Worm (Caenorhabditis elegans) whole organism, young adult: Measurements from ENCODE around the gene btbd-10.

Experiments used
- B0019.2 ChIP-seq: fragments of 200-800 bp; sonication (Bioruptor generic); conservative IDR thresholded peaks from 2 replicates; pipeline ENCODE4 v1.3.6; 2022; ENCODE audit warnings: missing genetic modification reagents, missing genetic modification characterization, missing compliant biosample characterization
- F49E8.2 ChIP-seq: sonication (generic microtip); optimal IDR thresholded peaks from 3 replicates; lab custom pipeline; 2017; ENCODE audit warnings: missing genetic modification characterization, mild to moderate bottlenecking, missing compliant biosample characterization, antibody characterized with exemption, moderate library complexity; ENCODE audit not compliant: insufficient read depth
- F57A8.1 ChIP-seq: fragments of 200-800 bp; sonication (Bioruptor generic); optimal IDR thresholded peaks from 2 replicates; lab custom pipeline; 2018; ENCODE audit warnings: mild to moderate bottlenecking, missing genetic modification characterization, moderate library complexity, missing compliant biosample characterization
- T07F8.4 ChIP-seq: sonication (generic microtip); optimal IDR thresholded peaks from 2 replicates; lab custom pipeline; 2016; ENCODE audit warnings: mild to moderate bottlenecking, missing genetic modification characterization, moderate library complexity, missing compliant biosample characterization
- T26A5.8 ChIP-seq: sonication (generic microtip); optimal IDR thresholded peaks from 2 replicates; lab custom pipeline; 2016; ENCODE audit warnings: missing genetic modification characterization, missing compliant biosample characterization
- Y56A3A.18 ChIP-seq: fragments of 200-800 bp; sonication (Bioruptor generic); IDR thresholded peaks from 2 replicates; pipeline ENCODE4 v1.3.6; 2022; ENCODE audit warnings: missing genetic modification reagents, missing genetic modification characterization, missing compliant biosample characterization
- Y95B8A.8 ChIP-seq: fragments of 200-800 bp; sonication (Bioruptor generic); IDR thresholded peaks from 2 replicates; pipeline ENCODE4 v1.3.6; 2022; ENCODE audit warnings: missing genetic modification reagents, missing genetic modification characterization, missing compliant biosample characterization
- aptf-2 ChIP-seq: fragments of 200-800 bp; sonication (Bioruptor generic); conservative IDR thresholded peaks from 2 replicates; pipeline ENCODE4 v1.3.6; 2022; ENCODE audit warnings: missing genetic modification reagents, missing genetic modification characterization, missing compliant biosample characterization
- aptf-3 ChIP-seq: fragments of 200-800 bp; sonication (Bioruptor generic); IDR thresholded peaks from 2 replicates; pipeline ENCODE4 v1.3.6; 2022; ENCODE audit warnings: missing genetic modification characterization, missing compliant biosample characterization
- attf-5 ChIP-seq: fragments of 200-800 bp; sonication (Bioruptor generic); optimal IDR thresholded peaks from 2 replicates; lab custom pipeline; 2018; ENCODE audit warnings: mild to moderate bottlenecking, missing genetic modification characterization, missing compliant biosample characterization
- attf-6 ChIP-seq: fragments of 200-800 bp; sonication (Bioruptor generic); IDR thresholded peaks from 2 replicates; pipeline ENCODE4 v1.3.6; 2022; ENCODE audit warnings: missing genetic modification reagents, missing genetic modification characterization, missing compliant biosample characterization
- cebp-2 ChIP-seq: fragments of 200-800 bp; sonication (Bioruptor generic); IDR thresholded peaks from 2 replicates; pipeline ENCODE4 v1.3.6; 2022; ENCODE audit warnings: missing genetic modification characterization, missing compliant biosample characterization
- ceh-100 ChIP-seq: fragments of 200-800 bp; sonication (Bioruptor generic); IDR thresholded peaks from 2 replicates; pipeline ENCODE4 v1.3.6; 2022; ENCODE audit warnings: missing genetic modification reagents, missing genetic modification characterization, missing compliant biosample characterization
- chd-7 ChIP-seq: sonication (generic microtip); optimal IDR thresholded peaks from 2 replicates; lab custom pipeline; 2016; ENCODE audit warnings: mild to moderate bottlenecking, missing genetic modification characterization, moderate library complexity, missing compliant biosample characterization
- die-1 ChIP-seq: sonication (generic microtip); optimal IDR thresholded peaks from 2 replicates; lab custom pipeline; 2016; ENCODE audit warnings: missing genotype, mild to moderate bottlenecking, missing genetic modification characterization, missing compliant biosample characterization
- efl-1 ChIP-seq: fragments of 150-350 bp; optimal IDR thresholded peaks from 2 replicates; lab custom pipeline; 2014; ENCODE audit warnings: missing biosample characterization, missing genetic modification reagents, missing genetic modification characterization
- egl-18 ChIP-seq: fragments of 200-800 bp; sonication (Bioruptor generic); IDR thresholded peaks from 2 replicates; pipeline ENCODE4 v1.3.6; 2022; ENCODE audit warnings: missing genetic modification reagents, missing genetic modification characterization, missing compliant biosample characterization
- egl-44 ChIP-seq: fragments of 200-800 bp; sonication (Bioruptor generic); IDR thresholded peaks from 2 replicates; pipeline ENCODE4 v1.3.6; 2022; ENCODE audit warnings: missing genetic modification reagents, missing genetic modification characterization, missing compliant biosample characterization
- fkh-3 ChIP-seq: sonication (generic microtip); optimal IDR thresholded peaks from 2 replicates; lab custom pipeline; 2016; ENCODE audit warnings: mild to moderate bottlenecking, missing genetic modification characterization, missing compliant biosample characterization
- him-1 ChIP-seq: sonication (generic microtip); optimal IDR thresholded peaks from 2 replicates; lab custom pipeline; 2016; ENCODE audit warnings: missing genotype, missing genetic modification reagents, missing genetic modification characterization, missing compliant biosample characterization
- hmg-1.2 ChIP-seq: fragments of 200-800 bp; sonication (Bioruptor generic); IDR thresholded peaks from 2 replicates; pipeline ENCODE4 v1.3.6; 2022; ENCODE audit warnings: missing genetic modification reagents, missing genetic modification characterization, missing compliant biosample characterization
- lsy-27 ChIP-seq: sonication (generic microtip); optimal IDR thresholded peaks from 2 replicates; lab custom pipeline; 2017; ENCODE audit warnings: missing genetic modification characterization, mild to moderate bottlenecking, missing compliant biosample characterization, antibody characterized with exemption, missing genotype, borderline replicate concordance; ENCODE audit not compliant: insufficient read depth
- madf-6 ChIP-seq: fragments of 200-800 bp; sonication (Bioruptor generic); IDR thresholded peaks from 2 replicates; pipeline ENCODE4 v1.3.6; 2022; ENCODE audit warnings: missing genetic modification reagents, missing genetic modification characterization, missing compliant biosample characterization
- nhr-80 ChIP-seq: sonication (generic microtip); optimal IDR thresholded peaks from 2 replicates; lab custom pipeline; 2016; ENCODE audit warnings: missing genetic modification characterization, missing compliant biosample characterization
- nhr-90 ChIP-seq: sonication (generic microtip); optimal IDR thresholded peaks from 2 replicates; lab custom pipeline; 2016; ENCODE audit warnings: missing genotype, mild to moderate bottlenecking, missing genetic modification characterization, missing compliant biosample characterization
- rcor-1 ChIP-seq: fragments of 200-800 bp; sonication (Bioruptor generic); IDR thresholded peaks from 2 replicates; pipeline ENCODE4 v1.3.6; 2022; ENCODE audit warnings: missing genetic modification reagents, missing genetic modification characterization, missing compliant biosample characterization
- rpc-1 ChIP-seq, 2 experiments: fragments of 150-350 bp in 1 of 2; sonication (generic microtip) in 1 of 2; optimal IDR thresholded peaks; 2 replicates each; lab custom pipeline; 2014 to 2018; ENCODE audit warnings: missing biosample characterization in 1 of 2, missing genetic modification characterization in 1 of 2, missing genetic modification reagents in 1 of 2, missing genotype in 1 of 2
- sdz-38 ChIP-seq: sonication (generic microtip); optimal IDR thresholded peaks from 2 replicates; lab custom pipeline; 2016; ENCODE audit warnings: missing genotype, missing genetic modification characterization, missing compliant biosample characterization
- sea-2 ChIP-seq: fragments of 200-800 bp; sonication (Bioruptor generic); IDR thresholded peaks from 2 replicates; pipeline ENCODE4 v1.3.6; 2022; ENCODE audit warnings: missing genetic modification characterization, missing compliant biosample characterization
- somi-1 ChIP-seq: fragments of 200-800 bp; sonication (Bioruptor generic); optimal IDR thresholded peaks from 2 replicates; lab custom pipeline; 2018; ENCODE audit warnings: mild to moderate bottlenecking, missing genetic modification characterization, missing compliant biosample characterization
- tlf-1 ChIP-seq: fragments of 200-800 bp; sonication (Bioruptor generic); optimal IDR thresholded peaks from 2 replicates; lab custom pipeline; 2018; ENCODE audit warnings: mild to moderate bottlenecking, missing genetic modification characterization, missing compliant biosample characterization
- ztf-3 ChIP-seq: fragments of 200-800 bp; sonication (Bioruptor generic); optimal IDR thresholded peaks from 2 replicates; lab custom pipeline; 2018; ENCODE audit warnings: mild to moderate bottlenecking, missing genetic modification characterization, missing compliant biosample characterization
- ztf-6 ChIP-seq: fragments of 200-800 bp; sonication (Bioruptor generic); IDR thresholded peaks from 2 replicates; pipeline ENCODE4 v1.3.6; 2022; ENCODE audit warnings: missing genetic modification reagents, missing genetic modification characterization, missing compliant biosample characterization

The btbd-10 gene

DNA sequence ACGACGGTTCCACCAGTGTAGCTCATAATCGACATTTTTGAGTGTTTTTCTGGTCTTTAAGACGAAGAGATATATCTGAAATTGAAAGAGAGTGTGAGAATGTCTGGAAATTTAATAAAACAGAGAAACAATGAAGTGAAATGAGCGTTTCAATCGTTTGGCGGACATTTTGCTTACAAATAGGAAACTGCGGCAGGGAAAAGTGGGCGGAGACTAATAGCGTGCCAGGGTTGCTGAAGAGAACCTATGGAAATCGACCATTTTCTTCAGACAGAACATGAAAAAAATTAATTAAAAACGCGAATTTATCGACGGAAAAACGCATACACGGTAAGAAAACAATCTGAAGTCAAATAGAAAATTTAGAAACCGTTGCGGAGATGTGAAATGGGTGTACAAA lies 50.5 kb downstream of the btbd-10 start, which contains the start of gene pbs-3 (continued):
- TF ChIP-seq madf-6 (no peak; the same call in 1 of the 2 replicates), F57A8.1 (no peak), F49E8.2 (tag; lab: Kevin White, UChicago) (peak; percentile 48), rcor-1 (GFP tag; lab: Robert Waterston, UW) (peak; percentile 33; the same call in 1 of the 2 replicates), T07F8.4 (tag; lab: Kevin White, UChicago) (no peak), Y56A3A.18 (GFP tag; lab: Robert Waterston, UW) (no peak), chd-7 (tag; lab: Kevin White, UChicago) (no peak), ztf-3 (GFP tag; lab: Kevin White, UChicago) (no peak), attf-6 (GFP tag; lab: Robert Waterston, UW) (no peak), attf-5 (GFP tag; lab: Kevin White, UChicago) (peak; percentile 81), T26A5.8 (tag; lab: Kevin White, UChicago) (no peak), B0019.2 (no peak), cebp-2 (no peak), ztf-6 (GFP tag; lab: Robert Waterston, UW) (no peak), nhr-90 (tag; lab: Kevin White, UChicago) (no peak), aptf-3 (no peak), Y95B8A.8 (no peak), lsy-27 (tag; lab: Kevin White, UChicago) (no peak), sdz-38 (tag; lab: Kevin White, UChicago) (no peak), ceh-100 (peak; percentile 93), him-1 (tag; lab: Kevin White, UChicago) (no peak), aptf-2 (GFP tag; lab: Robert Waterston, UW) (0 out of 2 replicates have a peak, but pooled peaks have one; percentile 44), egl-18 (GFP tag; lab: Robert Waterston, UW) (no peak), tlf-1 (GFP tag; lab: Kevin White, UChicago) (no peak), rpc-1 (optimal IDR thresholded peaks at IDR 0.05; lab: Kevin White, UChicago) (peak; percentile 1), rpc-1 (tag; optimal IDR thresholded peaks at IDR 0.05; lab: Kevin White, UChicago) (no peak), die-1 (tag; lab: Kevin White, UChicago) (no peak), fkh-3 (tag; lab: Kevin White, UChicago) (no peak), sea-2 (no peak)
- TF ChIP-seq, all 124 proteins: peak for 24

DNA sequence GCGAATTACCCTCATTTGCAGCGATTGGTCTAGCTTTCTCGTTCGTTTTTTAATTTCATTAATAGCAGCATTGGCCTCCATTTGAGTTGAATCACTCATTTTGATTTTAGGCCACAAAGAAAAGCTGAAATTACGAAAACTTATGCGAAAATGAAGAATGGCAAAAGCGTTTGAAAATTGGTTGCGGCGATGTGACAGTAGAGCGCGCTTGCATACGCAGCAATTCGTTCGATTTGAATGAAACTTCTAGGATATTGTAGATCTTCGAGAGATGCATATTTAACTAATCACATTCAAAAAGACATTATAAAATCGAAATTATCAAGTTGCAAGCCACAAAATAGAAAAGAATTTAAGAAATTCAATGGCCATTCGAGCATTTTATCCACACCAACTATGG lies 54.9 kb downstream of the btbd-10 start, which contains the start of gene ulp-2:
ulp-2 (minus strand) TSS at position 158 of the 400 bp plus-strand sequence.
- TF ChIP-seq ztf-6 (GFP tag; lab: Robert Waterston, UW) (no peak), egl-44 (GFP tag; lab: Robert Waterston, UW) (no peak), efl-1 (GFP tag; lab: Kevin White, UChicago) (no peak), somi-1 (GFP tag; lab: Kevin White, UChicago) (no peak), hmg-1.2 (peak; percentile 15; the same call in 1 of the 2 replicates)

ce11 chrII:4960690-4961089 lies 55.9 kb downstream of the btbd-10 start:
- TF ChIP-seq nhr-80 (tag; lab: Kevin White, UChicago) (peak; percentile 45), efl-1 (GFP tag; lab: Kevin White, UChicago) (no peak)
